Fruit fly (Drosophila melanogaster): ENCODE data around the gene Josd.
A peak's percentile ranks its signal among the peaks of the same experiment; 100 is the strongest.

The Josd gene

dm6 chrX:6224225-6225190 is 36.5 kb upstream of the Josd start, which contains the start of gene sqh (continued):
- TF ChIP-seq danr (GFP tag; IDR thresholded peaks at IDR 0.05) (peak; percentile 82), dmrt11E (tag; optimal IDR thresholded peaks at IDR 0.05) (peak; percentile 84), CG7271 (tag; optimal IDR thresholded peaks at IDR 0.05) (no peak), ash1 (GFP tag; optimal IDR thresholded peaks at IDR 0.05) (no peak), Nf-YA (GFP tag; IDR thresholded peaks at IDR 0.05) (peak; percentile 79), exex (tag; optimal IDR thresholded peaks at IDR 0.05) (peak; percentile 57), slbo (GFP tag; IDR thresholded peaks at IDR 0.05) (peak; percentile 90), CG30431 (GFP tag; optimal IDR thresholded peaks at IDR 0.05) (peak; percentile 82), Sin3A (optimal IDR thresholded peaks at IDR 0.05) (no peak), twi (tag; optimal IDR thresholded peaks at IDR 0.05) (peak; percentile 84), B-H1 (GFP tag; IDR thresholded peaks at IDR 0.05) (peak; percentile 70; the same call in 2 of the 3 replicates), Meics (GFP tag; optimal IDR thresholded peaks at IDR 0.05) (peak; percentile 91), CG4328 (GFP tag; optimal IDR thresholded peaks at IDR 0.05) (peak; percentile 87), CG10321 (GFP tag; IDR thresholded peaks at IDR 0.05) (peak; percentile 63; the same call in 1 of the 2 replicates), Ada2b (GFP tag; IDR thresholded peaks at IDR 0.05) (peak; percentile 87), unc-4 (GFP tag; IDR thresholded peaks at IDR 0.05; ENCODE audit: partially characterized antibody) (no peak), CG16779 (GFP tag; IDR thresholded peaks at IDR 0.05) (peak; percentile 60; the same call in 1 of the 2 replicates), sens-2 (GFP tag; IDR thresholded peaks at IDR 0.05) (peak; percentile 70), ken (GFP tag; IDR thresholded peaks at IDR 0.05) (peak; percentile 92), aop (GFP tag; IDR thresholded peaks at IDR 0.05) (peak; percentile 56; the same call in 1 of the 2 replicates), NC2β (GFP tag; optimal IDR thresholded peaks at IDR 0.05) (no peak), sob (GFP tag; IDR thresholded peaks at IDR 0.05) (peak; percentile 91), zfh1 (GFP tag; IDR thresholded peaks at IDR 0.05) (peak; percentile 89), CG13123 (GFP tag; optimal IDR thresholded peaks at IDR 0.05) (peak; percentile 51), seq (GFP tag; IDR thresholded peaks at IDR 0.05) (peak; percentile 92), CG10565 (GFP tag; optimal IDR thresholded peaks at IDR 0.05) (no peak), insv (GFP tag; optimal IDR thresholded peaks at IDR 0.05) (peak in 1 of 2 experiments; percentile 58), CG8359 (GFP tag; optimal IDR thresholded peaks at IDR 0.05; ENCODE audit: borderline replicate concordance) (peak; percentile 79), Hr3 (GFP tag; optimal IDR thresholded peaks at IDR 0.05) (peak; percentile 88), CG6765 (GFP tag; optimal IDR thresholded peaks at IDR 0.05) (peak; percentile 75), CG17829 (tag; optimal IDR thresholded peaks at IDR 0.05) (peak; percentile 83), ab (GFP tag; optimal IDR thresholded peaks at IDR 0.05) (no peak), Hr51 (GFP tag; optimal IDR thresholded peaks at IDR 0.05) (peak; percentile 64 to 90), esg (GFP tag; conservative IDR thresholded peaks at IDR 0.05) (peak; percentile 85), Six4 (GFP tag; optimal IDR thresholded peaks at IDR 0.05) (peak; percentile 56), tx (GFP tag; optimal IDR thresholded peaks at IDR 0.05) (peak; percentile 3), usp (GFP tag; optimal IDR thresholded peaks at IDR 0.05) (no peak), CG10209 (GFP tag; optimal IDR thresholded peaks at IDR 0.05) (peak; percentile 86), wor (GFP tag; IDR thresholded peaks at IDR 0.05) (peak; percentile 81), CG1832 (GFP tag; optimal IDR thresholded peaks at IDR 0.05) (no peak), CG9727 (GFP tag; optimal IDR thresholded peaks at IDR 0.05) (peak; percentile 83), Lpt (GFP tag; optimal IDR thresholded peaks at IDR 0.05) (no peak), Deaf1 (tag; optimal IDR thresholded peaks at IDR 0.05) (peak; percentile 55), MTF-1 (GFP tag; optimal IDR thresholded peaks at IDR 0.05; ENCODE audit: borderline replicate concordance) (peak; percentile 47), repo (GFP tag; optimal IDR thresholded peaks at IDR 0.05) (peak; percentile 19), CG17186 (GFP tag; optimal IDR thresholded peaks at IDR 0.05) (peak; percentile 24), inv (GFP tag; IDR thresholded peaks at IDR 0.05; ENCODE audit: partially characterized antibody) (no peak), Dbx (GFP tag; IDR thresholded peaks at IDR 0.05) (peak; percentile 92), CG4707 (GFP tag; optimal IDR thresholded peaks at IDR 0.05) (peak; percentile 78)
